Worm (Caenorhabditis elegans): ENCODE results near the gene Y53F4B.26.

DNA sequence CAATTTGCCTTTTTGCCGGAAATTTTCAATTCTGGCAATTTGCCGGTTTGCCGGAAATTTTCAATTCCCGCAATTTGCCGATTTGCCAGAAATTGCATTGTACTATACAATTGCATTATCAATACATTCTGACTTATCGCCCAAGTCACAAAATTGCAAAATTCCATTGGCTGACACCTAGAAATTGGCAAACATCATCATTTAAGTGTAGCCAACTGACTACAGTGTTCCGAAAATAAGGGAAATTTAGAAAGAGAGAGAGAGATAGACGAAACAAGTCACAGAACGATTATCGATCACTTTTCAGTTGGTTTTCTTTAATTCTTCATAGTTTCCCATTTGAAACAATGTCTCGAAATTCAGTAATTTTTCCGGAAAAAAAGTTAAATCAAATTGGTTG, 29.4 kb downstream of the Y53F4B.26 start:
- TF ChIP-seq pha-4 (tag; optimal IDR thresholded peaks at IDR 0.05) (no peak), ref-2 (tag; optimal IDR thresholded peaks at IDR 0.05) (no peak), hlh-30 (tag; optimal IDR thresholded peaks at IDR 0.05; ENCODE audit: insufficient read depth) (no peak), unc-55 (GFP tag; optimal IDR thresholded peaks at IDR 0.05) (no peak), pag-3 (tag; optimal IDR thresholded peaks at IDR 0.05; ENCODE audit: borderline replicate concordance) (no peak), nhr-11 (tag; optimal IDR thresholded peaks at IDR 0.05) (no peak), tbx-2 (tag; optimal IDR thresholded peaks at IDR 0.05) (no peak), nhr-232 (tag; optimal IDR thresholded peaks at IDR 0.05) (no peak), nfya-1 (tag; optimal IDR thresholded peaks at IDR 0.05) (no peak), ceh-2 (tag; optimal IDR thresholded peaks at IDR 0.05) (no peak)

All from whole organism, late embryonic.